Worm (Caenorhabditis elegans): ENCODE data around the gene Y39B6A.5.

Y39B6A.5 gene

DNA sequence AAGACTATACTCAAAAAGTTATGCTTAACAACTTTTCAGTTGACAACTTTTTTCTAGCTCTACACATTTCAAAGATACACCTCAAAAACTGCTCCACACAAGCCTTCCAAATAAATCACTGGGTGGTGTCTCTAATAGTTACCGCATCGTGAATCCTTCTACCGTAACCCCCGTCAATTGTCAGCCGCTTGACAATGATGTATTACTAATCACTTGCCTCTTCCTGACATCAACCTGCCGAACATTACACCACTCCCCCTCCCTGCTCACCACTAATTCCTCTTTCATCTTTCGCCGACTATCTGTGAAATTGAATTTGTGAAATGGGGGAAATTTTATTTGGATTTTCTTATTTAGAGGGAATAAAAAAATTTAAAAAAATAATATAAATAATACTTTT lies 23.0 kb upstream of the Y39B6A.5 start:
- TF ChIP-seq mcd-1 (GFP tag; IDR thresholded peaks at IDR 0.05) = no peak
- TF ChIP-seq K12H6.12 (tag; optimal IDR thresholded peaks at IDR 0.05) = no peak
- no peak for TF ChIP-seq nfya-1 (tag; optimal IDR thresholded peaks at IDR 0.05; ENCODE audit: borderline replicate concordance, insufficient read depth)
- no peak for TF ChIP-seq hlh-12 (tag; optimal IDR thresholded peaks at IDR 0.05)
- TF ChIP-seq ets-4 (GFP tag; optimal IDR thresholded peaks at IDR 0.05) = no peak
- TF ChIP-seq repo-1 (tag; optimal IDR thresholded peaks at IDR 0.05) = no peak
- no peak for TF ChIP-seq T26A5.8 (tag; optimal IDR thresholded peaks at IDR 0.05)
- TF ChIP-seq efl-1 (GFP tag; optimal IDR thresholded peaks at IDR 0.05) = no peak
- no peak for TF ChIP-seq snpc-3.4 (tag; optimal IDR thresholded peaks at IDR 0.05)
- TF ChIP-seq ceh-40 (GFP tag; IDR thresholded peaks at IDR 0.05) = no peak
- no peak for TF ChIP-seq ekl-4 (GFP tag; IDR thresholded peaks at IDR 0.05)
- TF ChIP-seq rec-8 (tag; optimal IDR thresholded peaks at IDR 0.05) = no peak
- no peak for TF ChIP-seq tbx-9 (tag; optimal IDR thresholded peaks at IDR 0.05; ENCODE audit: borderline replicate concordance)
- no peak for TF ChIP-seq lsl-1 (GFP tag; optimal IDR thresholded peaks at IDR 0.05)
- no peak for TF ChIP-seq ceh-58 (GFP tag; IDR thresholded peaks at IDR 0.05)
- TF ChIP-seq attf-3 (GFP tag; conservative IDR thresholded peaks at IDR 0.05) = no peak
- TF ChIP-seq ztf-22 (GFP tag; optimal IDR thresholded peaks at IDR 0.05) = no peak
- TF ChIP-seq mes-4 (tag; optimal IDR thresholded peaks at IDR 0.05) = no peak
- TF ChIP-seq snpc-4 (GFP tag; optimal IDR thresholded peaks at IDR 0.05) = no peak
- no peak for TF ChIP-seq snpc-4 (tag; optimal IDR thresholded peaks at IDR 0.05)

DNA sequence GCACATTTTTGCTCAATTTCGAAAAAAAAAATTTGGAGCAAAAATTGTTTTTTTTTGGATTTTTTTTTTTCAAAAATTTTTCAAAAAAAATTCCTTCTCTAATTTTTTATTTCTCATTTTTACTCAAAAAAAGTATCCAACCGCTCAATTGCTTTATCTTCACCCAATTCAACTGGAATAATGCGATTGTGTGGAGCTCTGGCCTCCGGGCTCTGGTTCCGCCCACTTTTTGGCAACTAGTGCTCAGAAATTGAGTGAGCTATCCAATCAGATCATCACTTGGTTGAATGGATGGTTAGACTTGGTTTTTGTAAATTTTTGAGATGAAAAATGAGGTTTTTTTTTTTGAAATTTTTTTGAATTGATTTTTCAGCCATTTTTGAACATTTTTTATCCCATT lies 20.2 kb upstream of the Y39B6A.5 start:
- TF ChIP-seq nfya-2 (GFP tag; IDR thresholded peaks at IDR 0.05) = no peak
- TF ChIP-seq lin-40 (tag; optimal IDR thresholded peaks at IDR 0.05) = no peak
- TF ChIP-seq Y56A3A.18 (GFP tag; IDR thresholded peaks at IDR 0.05) = no peak
- no peak for TF ChIP-seq mel-28 (tag; optimal IDR thresholded peaks at IDR 0.05; ENCODE audit: borderline replicate concordance)
- no peak for TF ChIP-seq egrh-3 (GFP tag; IDR thresholded peaks at IDR 0.05)
- no peak for TF ChIP-seq egl-44 (GFP tag; IDR thresholded peaks at IDR 0.05)
- TF ChIP-seq hlh-12 (tag; optimal IDR thresholded peaks at IDR 0.05) = no peak
- no peak for TF ChIP-seq ceh-58 (GFP tag; IDR thresholded peaks at IDR 0.05)
- no peak for TF ChIP-seq snpc-1.3 (tag; optimal IDR thresholded peaks at IDR 0.05; ENCODE audit: insufficient read depth)

DNA sequence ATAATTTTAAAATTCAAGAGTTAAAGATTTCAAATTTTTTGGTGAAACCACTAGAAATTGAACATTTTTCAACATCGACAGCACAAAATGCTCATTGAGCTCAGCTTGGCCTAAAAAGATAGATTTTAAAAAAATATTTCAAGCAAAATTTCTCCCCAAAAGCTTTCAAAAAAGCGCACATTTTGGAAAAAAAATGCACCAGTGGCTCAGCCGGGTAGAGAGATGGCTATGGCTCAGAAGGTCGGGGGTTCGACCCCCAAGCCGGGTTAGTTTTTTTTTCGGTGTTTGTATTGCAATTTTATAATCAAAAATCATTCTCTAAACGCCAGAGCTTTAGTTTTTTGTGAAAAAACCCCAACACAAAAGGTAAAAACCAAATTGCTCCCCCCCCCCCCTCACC lies 19.1 kb upstream of the Y39B6A.5 start:
- TF ChIP-seq aptf-3 (GFP tag; IDR thresholded peaks at IDR 0.05) (no peak), ztf-18 (tag; optimal IDR thresholded peaks at IDR 0.05) (peak; percentile 7), rec-8 (tag; optimal IDR thresholded peaks at IDR 0.05) (peak in 1 of 2 experiments; percentile 2), nhr-120 (GFP tag; IDR thresholded peaks at IDR 0.05) (no peak), hmg-1.2 (GFP tag; IDR thresholded peaks at IDR 0.05) (no peak), rpc-1 (optimal IDR thresholded peaks at IDR 0.05) (peak; percentile 45), rpc-1 (tag; optimal IDR thresholded peaks at IDR 0.05) (peak; percentile 71), B0261.1 (tag; optimal IDR thresholded peaks at IDR 0.05) (peak; percentile 49), tbp1 (GFP tag; optimal IDR thresholded peaks at IDR 0.05) (peak; percentile 77)

DNA sequence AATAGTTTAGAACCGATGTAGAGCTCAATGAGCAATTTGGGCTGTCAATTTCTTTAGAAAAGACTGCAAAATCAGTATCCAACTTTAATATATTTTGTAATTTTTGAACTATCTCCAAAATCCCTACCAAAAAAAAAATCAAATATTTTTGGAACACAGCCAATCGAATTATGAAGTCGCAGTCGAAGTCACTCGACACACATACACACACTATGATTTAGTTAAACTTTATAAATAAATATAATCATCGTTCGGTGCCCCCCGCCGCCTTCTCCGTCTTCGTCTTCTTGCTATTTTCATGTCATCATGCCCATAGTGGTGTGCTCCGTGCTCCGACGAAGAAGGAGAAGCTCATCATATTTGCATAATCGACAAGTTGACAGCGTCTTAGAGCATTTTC lies 18.4 kb upstream of the Y39B6A.5 start:
- TF ChIP-seq lsy-27 (tag; optimal IDR thresholded peaks at IDR 0.05; ENCODE audit: borderline replicate concordance, insufficient read depth) (no peak), cebp-1 (GFP tag; IDR thresholded peaks at IDR 0.05) (no peak), cebp-1 (tag; optimal IDR thresholded peaks at IDR 0.05) (no peak), hsf-1 (GFP tag; IDR thresholded peaks at IDR 0.05) (no peak), let-607 (tag; optimal IDR thresholded peaks at IDR 0.05) (no peak), tlf-1 (GFP tag; optimal IDR thresholded peaks at IDR 0.05) (no peak), madf-10 (tag; optimal IDR thresholded peaks at IDR 0.05) (no peak), tbp1 (GFP tag; optimal IDR thresholded peaks at IDR 0.05) (no peak), nhr-27 (tag; optimal IDR thresholded peaks at IDR 0.05) (no peak), hmg-1.2 (GFP tag; IDR thresholded peaks at IDR 0.05) (no peak), B0019.2 (GFP tag; conservative IDR thresholded peaks at IDR 0.05) (no peak), ceh-58 (GFP tag; IDR thresholded peaks at IDR 0.05) (no peak), attf-6 (GFP tag; IDR thresholded peaks at IDR 0.05) (no peak), snpc-1.1 (tag; optimal IDR thresholded peaks at IDR 0.05; ENCODE audit: insufficient read depth) (no peak), Y56A3A.18 (GFP tag; IDR thresholded peaks at IDR 0.05) (no peak)
